Worm (Caenorhabditis elegans) whole organism, L1 larva: Measurements from ENCODE around the gene ZK829.9.

Experiments
- C04F5.9 ChIP-seq: sonication (generic microtip); optimal IDR thresholded peaks from 2 replicates; lab custom pipeline; 2016; ENCODE audit warnings: missing genetic modification characterization, missing compliant biosample characterization
- C34B4.2 ChIP-seq: sonication (generic microtip); optimal IDR thresholded peaks from 2 replicates; lab custom pipeline; 2017; ENCODE audit warnings: mild to moderate bottlenecking, missing genetic modification characterization, missing compliant biosample characterization
- F16B12.6 ChIP-seq: fragments of 150-350 bp; optimal IDR thresholded peaks from 2 replicates; lab custom pipeline; 2014; ENCODE audit warnings: missing biosample characterization, missing genetic modification characterization
- aha-1 ChIP-seq: fragments of 150-350 bp; optimal IDR thresholded peaks from 2 replicates; lab custom pipeline; 2014; ENCODE audit warnings: missing biosample characterization, missing genetic modification characterization
- alr-1 ChIP-seq: fragments of 200-800 bp; sonication (Bioruptor generic); optimal IDR thresholded peaks from 2 replicates; lab custom pipeline; 2018; ENCODE audit warnings: borderline replicate concordance, mild to moderate bottlenecking, missing genetic modification characterization, missing compliant biosample characterization
- aly-2 ChIP-seq: fragments of 150-350 bp; optimal IDR thresholded peaks from 2 replicates; lab custom pipeline; 2014; ENCODE audit warnings: missing biosample characterization, missing genetic modification characterization
- ama-1 ChIP-seq: fragments of 150-350 bp; optimal IDR thresholded peaks from 2 replicates; lab custom pipeline; 2014
- blmp-1 ChIP-seq: fragments of 150-350 bp; optimal IDR thresholded peaks from 2 replicates; lab custom pipeline; 2014; ENCODE audit warnings: missing biosample characterization, missing genetic modification characterization
- ceh-63 ChIP-seq: fragments of 200-800 bp; sonication (Bioruptor generic); optimal IDR thresholded peaks from 2 replicates; lab custom pipeline; 2018; ENCODE audit warnings: mild to moderate bottlenecking, missing genetic modification characterization, missing compliant biosample characterization
- ceh-8 ChIP-seq: fragments of 200-800 bp; sonication (Bioruptor generic); optimal IDR thresholded peaks from 2 replicates; lab custom pipeline; 2018; ENCODE audit warnings: mild to moderate bottlenecking, missing genetic modification characterization, moderate library complexity, missing compliant biosample characterization
- ceh-88 ChIP-seq: fragments of 200-800 bp; sonication (Bioruptor generic); IDR thresholded peaks from 2 replicates; pipeline ENCODE4 v1.3.6; 2022; ENCODE audit warnings: missing genetic modification characterization, missing compliant biosample characterization
- ceh-90 ChIP-seq: sonication (generic microtip); optimal IDR thresholded peaks from 2 replicates; lab custom pipeline; 2016; ENCODE audit warnings: missing genetic modification characterization, missing compliant biosample characterization
- ces-1 ChIP-seq: fragments of 150-350 bp; optimal IDR thresholded peaks from 2 replicates; lab custom pipeline; 2014; ENCODE audit warnings: missing biosample characterization, missing genetic modification reagents, missing genetic modification characterization
- dpl-1 ChIP-seq, 3 experiments: fragments of 150-350 bp in 2 of 3; sonication (generic microtip) in 1 of 3; optimal IDR thresholded peaks; 2 replicates each; lab custom pipeline; 2014 to 2017; ENCODE audit warnings: missing biosample characterization in 3 of 3, missing genetic modification characterization in 3 of 3, missing genetic modification reagents in 3 of 3
- efl-3 ChIP-seq: fragments of 200-800 bp; sonication (Bioruptor generic); optimal IDR thresholded peaks from 2 replicates; lab custom pipeline; 2018; ENCODE audit warnings: mild to moderate bottlenecking, missing genetic modification characterization, missing compliant biosample characterization
- egl-13 ChIP-seq: sonication (generic microtip); optimal IDR thresholded peaks from 2 replicates; lab custom pipeline; 2016; ENCODE audit warnings: missing genotype, missing genetic modification reagents, missing genetic modification characterization, missing compliant biosample characterization
- egl-27 ChIP-seq, 2 experiments: fragments of 150-350 bp in 1 of 2; sonication (generic microtip); optimal IDR thresholded peaks; 3 replicates each; lab custom pipeline; 2017 to 2018; ENCODE audit warnings: missing biosample characterization in 2 of 2, missing genetic modification characterization in 2 of 2, missing genetic modification reagents in 2 of 2
- elt-3 ChIP-seq, 6 experiments: fragments of 150-350 bp in 1 of 6; sonication (generic microtip); optimal IDR thresholded peaks; 2 replicates each; lab custom pipeline; 2017 to 2018; ENCODE audit warnings: missing biosample characterization in 6 of 6, missing genetic modification characterization in 6 of 6, inconsistent platforms in 1 of 6
- ets-5 ChIP-seq: fragments of 200-800 bp; sonication (Bioruptor generic); IDR thresholded peaks from 2 replicates; pipeline ENCODE4 v1.3.6; 2022; ENCODE audit warnings: missing genetic modification characterization, missing compliant biosample characterization
- fkh-8 ChIP-seq: sonication (generic microtip); optimal IDR thresholded peaks from 2 replicates; lab custom pipeline; 2016; ENCODE audit warnings: mild to moderate bottlenecking, missing genetic modification characterization, missing compliant biosample characterization
- grh-1 ChIP-seq: fragments of 200-800 bp; sonication (Bioruptor generic); IDR thresholded peaks from 2 replicates; pipeline ENCODE4 v1.3.6; 2022; ENCODE audit warnings: missing genetic modification reagents, missing genetic modification characterization, missing compliant biosample characterization
- hlh-17 ChIP-seq: fragments of 200-800 bp; sonication (Bioruptor generic); optimal IDR thresholded peaks from 2 replicates; lab custom pipeline; 2018; ENCODE audit warnings: missing genetic modification characterization, mild to moderate bottlenecking, missing compliant biosample characterization, moderate library complexity, borderline replicate concordance
- hlh-4 ChIP-seq: sonication (generic microtip); optimal IDR thresholded peaks from 2 replicates; lab custom pipeline; 2016; ENCODE audit warnings: mild to moderate bottlenecking, missing genetic modification characterization, missing compliant biosample characterization
- isw-1 ChIP-seq: fragments of 200-800 bp; sonication (Bioruptor generic); IDR thresholded peaks from 2 replicates; pipeline ENCODE4 v1.3.6; 2022; ENCODE audit warnings: missing genetic modification characterization, missing compliant biosample characterization
- jun-1 ChIP-seq: fragments of 150-350 bp; optimal IDR thresholded peaks from 2 replicates; lab custom pipeline; 2014; ENCODE audit warnings: missing biosample characterization, missing genetic modification reagents, missing genetic modification characterization
- lin-35 ChIP-seq, 2 experiments: fragments of 150-350 bp; optimal IDR thresholded peaks; 2 replicates each; lab custom pipeline; 2014; ENCODE audit warnings: missing biosample characterization in 2 of 2, missing genetic modification characterization in 2 of 2, missing genetic modification reagents in 2 of 2
- lsy-2 ChIP-seq, 2 experiments: fragments of 150-350 bp; optimal IDR thresholded peaks; 2 replicates each; lab custom pipeline; 2014; ENCODE audit warnings: missing biosample characterization in 2 of 2, missing genetic modification characterization in 2 of 2
- mdl-1 ChIP-seq, 2 experiments: fragments of 150-350 bp; optimal IDR thresholded peaks; 2 replicates each; lab custom pipeline; 2014 to 2017; ENCODE audit warnings: missing biosample characterization in 2 of 2, missing genetic modification characterization in 2 of 2, inconsistent platforms in 1 of 2
- nhr-11 ChIP-seq: fragments of 150-350 bp; optimal IDR thresholded peaks from 2 replicates; lab custom pipeline; 2014; ENCODE audit warnings: missing biosample characterization, missing genetic modification characterization
- nhr-20 ChIP-seq: sonication (generic microtip); optimal IDR thresholded peaks from 2 replicates; lab custom pipeline; 2016; ENCODE audit warnings: mild to moderate bottlenecking, missing genetic modification characterization, missing compliant biosample characterization
- nhr-237 ChIP-seq: fragments of 150-350 bp; optimal IDR thresholded peaks from 2 replicates; lab custom pipeline; 2014; ENCODE audit warnings: missing biosample characterization, missing genetic modification characterization
- nhr-76 ChIP-seq: sonication (generic microtip); optimal IDR thresholded peaks from 2 replicates; lab custom pipeline; 2017; ENCODE audit warnings: missing biosample characterization, missing genetic modification characterization
- nhr-77 ChIP-seq: fragments of 150-350 bp; optimal IDR thresholded peaks from 2 replicates; lab custom pipeline; 2014; ENCODE audit warnings: missing biosample characterization, missing genetic modification characterization
- nhr-84 ChIP-seq: sonication (generic microtip); optimal IDR thresholded peaks from 2 replicates; lab custom pipeline; 2017; ENCODE audit warnings: missing biosample characterization, missing genetic modification characterization
- nhr-90 ChIP-seq: sonication (generic microtip); optimal IDR thresholded peaks from 2 replicates; lab custom pipeline; 2016; ENCODE audit warnings: mild to moderate bottlenecking, missing genetic modification characterization, missing compliant biosample characterization; ENCODE audit not compliant: poor library complexity
- pag-3 ChIP-seq: sonication (generic microtip); optimal IDR thresholded peaks from 2 replicates; lab custom pipeline; 2017; ENCODE audit warnings: missing genetic modification characterization, mild to moderate bottlenecking, missing compliant biosample characterization, antibody characterized with exemption, borderline replicate concordance; ENCODE audit not compliant: insufficient read depth
- pqm-1 ChIP-seq: sonication (generic microtip); optimal IDR thresholded peaks from 3 replicates; lab custom pipeline; 2017; ENCODE audit warnings: missing biosample characterization, missing genetic modification characterization
- skn-1 ChIP-seq: fragments of 150-350 bp; optimal IDR thresholded peaks from 2 replicates; lab custom pipeline; 2014; ENCODE audit warnings: missing biosample characterization, missing genetic modification characterization
- snpc-4 ChIP-seq: fragments of 150-350 bp; optimal IDR thresholded peaks from 2 replicates; lab custom pipeline; 2014; ENCODE audit warnings: missing biosample characterization, missing genetic modification characterization
- snu-23 ChIP-seq: sonication (generic microtip); optimal IDR thresholded peaks from 2 replicates; lab custom pipeline; 2016; ENCODE audit warnings: missing genetic modification characterization, missing compliant biosample characterization
- sox-4 ChIP-seq: sonication (generic microtip); optimal IDR thresholded peaks from 2 replicates; lab custom pipeline; 2016; ENCODE audit warnings: missing genetic modification characterization, missing compliant biosample characterization
- sup-37 ChIP-seq: fragments of 200-800 bp; sonication (Bioruptor generic); optimal IDR thresholded peaks from 2 replicates; lab custom pipeline; 2018; ENCODE audit warnings: mild to moderate bottlenecking, missing genetic modification characterization, missing compliant biosample characterization
- swsn-7 ChIP-seq: sonication (generic microtip); optimal IDR thresholded peaks from 2 replicates; lab custom pipeline; 2016; ENCODE audit warnings: missing genetic modification characterization, missing compliant biosample characterization
- tbx-2 ChIP-seq: sonication (generic microtip); optimal IDR thresholded peaks from 2 replicates; lab custom pipeline; 2016; ENCODE audit warnings: missing genetic modification characterization, missing compliant biosample characterization
- tlp-1 ChIP-seq: fragments of 150-350 bp; optimal IDR thresholded peaks from 2 replicates; lab custom pipeline; 2014; ENCODE audit warnings: missing biosample characterization, missing genetic modification characterization
- unc-130 ChIP-seq: fragments of 150-350 bp; optimal IDR thresholded peaks from 2 replicates; lab custom pipeline; 2017; ENCODE audit warnings: missing biosample characterization, missing genetic modification characterization, inconsistent platforms
- unc-62 ChIP-seq: fragments of 150-350 bp; optimal IDR thresholded peaks from 2 replicates; lab custom pipeline; 2014; ENCODE audit warnings: missing biosample characterization, missing genetic modification reagents, missing genetic modification characterization
- unc-86 ChIP-seq: sonication (generic microtip); optimal IDR thresholded peaks from 2 replicates; lab custom pipeline; 2016; ENCODE audit warnings: missing genetic modification characterization, missing compliant biosample characterization
- unc-98 ChIP-seq: fragments of 200-800 bp; sonication (Bioruptor generic); IDR thresholded peaks from 2 replicates; pipeline ENCODE4 v1.3.6; 2022; ENCODE audit warnings: missing genetic modification characterization, missing compliant biosample characterization
- xbp-1 ChIP-seq: sonication (generic microtip); optimal IDR thresholded peaks from 2 replicates; lab custom pipeline; 2016; ENCODE audit warnings: missing genetic modification characterization, missing compliant biosample characterization
- zag-1 ChIP-seq: fragments of 150-350 bp; optimal IDR thresholded peaks from 2 replicates; lab custom pipeline; 2014; ENCODE audit warnings: missing biosample characterization, missing genetic modification characterization
- zip-4 ChIP-seq: fragments of 200-800 bp; sonication (Bioruptor generic); optimal IDR thresholded peaks from 2 replicates; lab custom pipeline; 2018; ENCODE audit warnings: mild to moderate bottlenecking, missing genetic modification characterization, moderate library complexity, missing compliant biosample characterization
- ztf-11 ChIP-seq, 2 experiments: sonication (generic microtip); optimal IDR thresholded peaks; 2 replicates each; lab custom pipeline; 2016 to 2017; ENCODE audit warnings: missing genetic modification characterization in 2 of 2, missing biosample characterization in 1 of 2, missing compliant biosample characterization in 1 of 2
- ztf-4 ChIP-seq: fragments of 150-350 bp; optimal IDR thresholded peaks from 2 replicates; lab custom pipeline; 2014; ENCODE audit warnings: missing biosample characterization, missing genetic modification characterization

Gene ZK829.9

DNA sequence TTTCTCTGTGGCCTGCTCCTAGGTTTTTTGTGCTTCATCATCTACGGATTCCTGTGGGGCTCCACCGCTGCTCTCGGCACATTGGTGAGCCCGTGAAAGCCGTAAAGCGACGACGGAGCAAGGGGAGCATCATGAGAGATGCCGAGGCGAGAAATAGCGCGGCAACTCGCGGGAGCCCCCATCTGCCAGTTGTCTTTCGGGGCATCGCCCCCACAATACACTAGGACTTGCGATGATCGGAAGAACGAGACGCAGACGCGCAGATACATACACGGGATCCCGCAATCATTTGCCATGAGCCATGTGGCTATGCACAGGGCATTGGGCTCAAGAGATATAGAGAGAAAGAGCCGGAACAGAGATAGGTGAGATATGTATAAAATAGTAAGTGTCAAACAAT is 40.0 kb downstream of the ZK829.9 start:
- TF ChIP-seq snpc-4 (tag; lab: Kevin White, UChicago) (no peak), F16B12.6 (tag; lab: Kevin White, UChicago) (no peak), C04F5.9 (tag; lab: Kevin White, UChicago) (no peak), egl-13 (tag; lab: Kevin White, UChicago) (no peak), hlh-17 (GFP tag; lab: Kevin White, UChicago) (no peak), efl-3 (no peak), unc-130 (tag; lab: Kevin White, UChicago) (no peak), alr-1 (tag; lab: Kevin White, UChicago) (no peak), ets-5 (GFP tag; lab: Robert Waterston, UW) (no peak), C34B4.2 (tag; lab: Kevin White, UChicago) (no peak), nhr-11 (tag; lab: Kevin White, UChicago) (no peak), pqm-1 (no peak), lin-35 (GFP tag; optimal IDR thresholded peaks at IDR 0.05; lab: Kevin White, UChicago) (no peak), ceh-8 (GFP tag; lab: Kevin White, UChicago) (no peak), unc-62 (no peak), snu-23 (GFP tag; lab: Kevin White, UChicago) (peak; percentile 41), ceh-63 (no peak), lsy-2 (tag; optimal IDR thresholded peaks at IDR 0.05; lab: Kevin White, UChicago) (peak in 1 of 2 experiments; percentile 43), egl-27 (tag; optimal IDR thresholded peaks at IDR 0.05; lab: Kevin White, UChicago) (no peak), nhr-77 (tag; lab: Kevin White, UChicago) (no peak), ceh-88 (GFP tag; lab: Robert Waterston, UW) (no peak), swsn-7 (peak; percentile 22), mdl-1 (tag; optimal IDR thresholded peaks at IDR 0.05; lab: Kevin White, UChicago) (peak in 1 of 2 experiments; percentile 35), dpl-1 (GFP tag; optimal IDR thresholded peaks at IDR 0.05; lab: Kevin White, UChicago) (no peak), ama-1 (lab: Kevin White, UChicago) (no peak), isw-1 (no peak), nhr-76 (tag; lab: Kevin White, UChicago) (no peak), fkh-8 (tag; lab: Kevin White, UChicago) (no peak), skn-1 (no peak), tlp-1 (tag; lab: Kevin White, UChicago) (no peak), ztf-11 (tag; optimal IDR thresholded peaks at IDR 0.05; lab: Kevin White, UChicago) (no peak), xbp-1 (tag; lab: Kevin White, UChicago) (peak; percentile 7), aly-2 (tag; lab: Kevin White, UChicago) (no peak), pag-3 (peak; percentile 97), unc-98 (GFP tag; lab: Robert Waterston, UW) (peak; percentile 42; the same call in 1 of the 2 replicates), grh-1 (GFP tag; lab: Robert Waterston, UW) (no peak), sup-37 (GFP tag; lab: Kevin White, UChicago) (peak; percentile 36), zag-1 (tag; lab: Kevin White, UChicago) (no peak), nhr-90 (tag; lab: Kevin White, UChicago) (no peak), jun-1 (tag; lab: Kevin White, UChicago) (no peak), elt-3 (tag; optimal IDR thresholded peaks at IDR 0.05; lab: Kevin White, UChicago) (no peak), aha-1 (tag; lab: Kevin White, UChicago) (no peak), hlh-4 (tag; lab: Kevin White, UChicago) (no peak), nhr-237 (no peak), tbx-2 (peak; percentile 38), zip-4 (GFP tag; lab: Kevin White, UChicago) (no peak), sox-4 (tag; lab: Kevin White, UChicago) (no peak), ceh-90 (tag; lab: Kevin White, UChicago) (no peak), nhr-20 (tag; lab: Kevin White, UChicago) (peak; percentile 30), ztf-4 (no peak), nhr-84 (no peak), blmp-1 (tag; lab: Kevin White, UChicago) (no peak), unc-86 (no peak), ces-1 (GFP tag; lab: Kevin White, UChicago) (no peak)
